Comparison of ENCODE assay signal across 5 worm cellular contexts in genomic region chrIII:7731085-7731484, ce11.
A peak's percentile ranks its signal among the peaks of the same experiment; 100 is the strongest.
TF ChIP-seq lines count a peak whose summit lies in the region.

No protein-coding gene starts in this region.

TF ChIP-seq in whole organism, L1 larva, 84 proteins besides CTCF, POLR2A, EP300 and RAD21:
- TF ChIP-seq lin-14 (GFP tag; optimal IDR thresholded peaks at IDR 0.05; lab: Kevin White, UChicago) (peak; percentile 54), snu-23 (GFP tag; optimal IDR thresholded peaks at IDR 0.05; lab: Kevin White, UChicago) (peak; percentile 7), nhr-85 (tag; lab: Kevin White, UChicago) (peak; percentile 53), efl-1 (optimal IDR thresholded peaks at IDR 0.05; lab: Kevin White, UChicago) (no peak), efl-1 (GFP tag; optimal IDR thresholded peaks at IDR 0.05 in 1 of 2; lab: Kevin White, UChicago) (peak in 1 of 2 experiments; percentile 65), ceh-8 (GFP tag; optimal IDR thresholded peaks at IDR 0.05; lab: Kevin White, UChicago) (no peak)
TF ChIP-seq in whole organism, L1 larva: peak in this region for 4.

TF ChIP-seq in whole organism, L2 larva, 48 proteins besides CTCF, POLR2A, EP300 and RAD21:
- TF ChIP-seq peb-1 (tag; optimal IDR thresholded peaks at IDR 0.05; lab: Kevin White, UChicago) (no peak), nhr-25 (tag; optimal IDR thresholded peaks at IDR 0.05; lab: Kevin White, UChicago) (peak; percentile 17)
TF ChIP-seq in whole organism, L2 larva: peak in this region for 1.

TF ChIP-seq in whole organism, L3 larva, 47 proteins besides CTCF, POLR2A, EP300 and RAD21:
- TF ChIP-seq lin-15B (tag; optimal IDR thresholded peaks at IDR 0.05; lab: Kevin White, UChicago) (no peak), egl-5 (tag; optimal IDR thresholded peaks at IDR 0.05; lab: Kevin White, UChicago) (no peak), pha-4 (tag; optimal IDR thresholded peaks at IDR 0.05; lab: Kevin White, UChicago) (no peak), nhr-25 (tag; optimal IDR thresholded peaks at IDR 0.05; lab: Kevin White, UChicago) (peak; percentile 70), nhr-23 (tag; optimal IDR thresholded peaks at IDR 0.05; lab: Kevin White, UChicago) (no peak)

TF ChIP-seq in whole organism, L4 larva, 104 proteins besides CTCF, POLR2A, EP300 and RAD21:
- TF ChIP-seq unc-130 (GFP tag; optimal IDR thresholded peaks at IDR 0.05; lab: Kevin White, UChicago) (no peak), lin-29 (GFP tag; IDR thresholded peaks at IDR 0.05; lab: Robert Waterston, UW) (no peak), madf-5 (GFP tag; IDR thresholded peaks at IDR 0.05; lab: Robert Waterston, UW) (no peak), mxl-3 (GFP tag; optimal IDR thresholded peaks at IDR 0.05; lab: Kevin White, UChicago) (no peak), aha-1 (tag; lab: Kevin White, UChicago) (peak; percentile 36), nhr-237 (tag; optimal IDR thresholded peaks at IDR 0.05; lab: Kevin White, UChicago) (no peak), zip-11 (GFP tag; IDR thresholded peaks at IDR 0.05; lab: Robert Waterston, UW) (no peak), dpl-1 (GFP tag; optimal IDR thresholded peaks at IDR 0.05; lab: Kevin White, UChicago) (no peak), nhr-25 (tag; optimal IDR thresholded peaks at IDR 0.05; lab: Kevin White, UChicago; ENCODE audit: borderline replicate concordance, insufficient read depth) (no peak), nhr-111 (GFP tag; optimal IDR thresholded peaks at IDR 0.05; lab: Kevin White, UChicago) (no peak), mdl-1 (tag; optimal IDR thresholded peaks at IDR 0.05; lab: Kevin White, UChicago) (no peak), egl-43 (GFP tag; IDR thresholded peaks at IDR 0.05; lab: Robert Waterston, UW) (0 out of 2 replicates have a peak, but pooled peaks have one; percentile 21), F49E8.2 (tag; optimal IDR thresholded peaks at IDR 0.05; lab: Kevin White, UChicago; ENCODE audit: borderline replicate concordance) (no peak)

TF ChIP-seq in whole organism, young adult, 124 proteins besides CTCF, POLR2A, EP300 and RAD21:
- TF ChIP-seq pha-4 (tag; optimal IDR thresholded peaks at IDR 0.05; lab: Kevin White, UChicago) (no peak), Y53G8AR.9 (GFP tag; conservative IDR thresholded peaks at IDR 0.05; lab: Robert Waterston, UW) (0 out of 2 replicates have a peak, but pooled peaks have one; percentile 10), nfyb-1 (GFP tag; IDR thresholded peaks at IDR 0.05; lab: Robert Waterston, UW) (0 out of 2 replicates have a peak, but pooled peaks have one; percentile 41), ekl-4 (GFP tag; IDR thresholded peaks at IDR 0.05; lab: Robert Waterston, UW) (peak; percentile 29; the same call in 1 of the 2 replicates)
